Worm (Caenorhabditis elegans) whole organism, L2 larva: ENCODE data around the gene dos-1.

Experiments used
- aly-2 ChIP-seq: fragments of 150-350 bp; optimal IDR thresholded peaks from 2 replicates; lab custom pipeline; 2014; ENCODE audit warnings: missing biosample characterization, missing genetic modification characterization
- elt-1 ChIP-seq: fragments of 150-350 bp; optimal IDR thresholded peaks from 2 replicates; lab custom pipeline; 2014; ENCODE audit warnings: missing biosample characterization, missing genetic modification characterization
- lin-39 ChIP-seq: fragments of 150-350 bp; optimal IDR thresholded peaks from 2 replicates; lab custom pipeline; 2014; ENCODE audit warnings: missing biosample characterization, missing genetic modification reagents, missing genetic modification characterization
- peb-1 ChIP-seq: fragments of 150-350 bp; optimal IDR thresholded peaks from 2 replicates; lab custom pipeline; 2014; ENCODE audit warnings: missing biosample characterization, missing genetic modification characterization
- snpc-4 ChIP-seq: fragments of 150-350 bp; optimal IDR thresholded peaks from 2 replicates; lab custom pipeline; 2014; ENCODE audit warnings: missing biosample characterization, missing genetic modification characterization
- unc-62 ChIP-seq: fragments of 150-350 bp; optimal IDR thresholded peaks from 2 replicates; lab custom pipeline; 2014; ENCODE audit warnings: missing biosample characterization, missing genetic modification reagents, missing genetic modification characterization
- zag-1 ChIP-seq: fragments of 150-350 bp; optimal IDR thresholded peaks from 2 replicates; lab custom pipeline; 2014; ENCODE audit warnings: missing biosample characterization, missing genetic modification characterization
- ztf-4 ChIP-seq: fragments of 150-350 bp; optimal IDR thresholded peaks from 2 replicates; lab custom pipeline; 2014; ENCODE audit warnings: missing biosample characterization, missing genetic modification characterization

ce11 chrIII:9115745-9116144 lies 12.0 kb downstream of the dos-1 start:
- TF ChIP-seq unc-62 (GFP tag; lab: Kevin White, UChicago) (no peak), lin-39 (tag; lab: Kevin White, UChicago) (no peak), snpc-4 (tag; lab: Kevin White, UChicago) (no peak), ztf-4 (tag; lab: Kevin White, UChicago) (no peak), elt-1 (no peak), peb-1 (no peak), aly-2 (tag; lab: Kevin White, UChicago) (no peak), zag-1 (no peak)
